Worm (Caenorhabditis elegans): ENCODE results near the gene des-2.

DNA sequence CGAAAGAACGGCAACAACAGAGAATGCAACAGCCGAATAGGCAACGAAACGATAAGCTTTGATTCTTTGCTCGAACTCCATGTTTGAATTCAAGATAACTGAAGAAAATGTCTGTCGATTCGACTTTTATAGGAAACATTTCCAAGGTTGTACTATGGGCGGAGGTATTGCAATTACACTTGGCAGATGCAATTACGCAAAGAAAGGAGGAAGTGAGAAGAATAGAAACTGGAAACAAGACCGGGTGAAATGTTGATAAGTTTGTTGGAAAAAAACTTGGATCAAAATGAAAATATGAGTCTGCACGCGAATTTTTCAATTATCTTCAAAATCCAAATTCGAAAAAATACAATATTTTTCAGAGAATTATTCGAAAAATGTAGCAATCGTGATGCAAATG, 31.7 kb downstream of the des-2 start, which contains the start of gene col-155:
- TF ChIP-seq nhr-11 (tag; optimal IDR thresholded peaks at IDR 0.05), result no peak
- no peak for TF ChIP-seq C16A3.4 (tag; optimal IDR thresholded peaks at IDR 0.05)
- TF ChIP-seq unc-62 (GFP tag; optimal IDR thresholded peaks at IDR 0.05), result no peak
- TF ChIP-seq snpc-4 (tag; optimal IDR thresholded peaks at IDR 0.05), result no peak
- no peak for TF ChIP-seq lin-13 (GFP tag; optimal IDR thresholded peaks at IDR 0.05)
- TF ChIP-seq fkh-4 (tag; optimal IDR thresholded peaks at IDR 0.05; ENCODE audit: borderline replicate concordance), result no peak
- TF ChIP-seq egl-27 (tag; optimal IDR thresholded peaks at IDR 0.05), result no peak
- TF ChIP-seq zag-1 (tag; optimal IDR thresholded peaks at IDR 0.05), result no peak
- no peak for TF ChIP-seq ztf-4 (tag; optimal IDR thresholded peaks at IDR 0.05)
- TF ChIP-seq nhr-237 (tag; optimal IDR thresholded peaks at IDR 0.05), result no peak
- no peak for TF ChIP-seq C34B4.2 (tag; optimal IDR thresholded peaks at IDR 0.05)
- no peak for TF ChIP-seq skn-1 (tag; optimal IDR thresholded peaks at IDR 0.05)
